Fruit fly (Drosophila melanogaster) whole organism, pupa: ENCODE measurements around the gene DNAlig4.

Experiments
- CG10348 ChIP-seq: fragments of 200-800 bp; sonication (Bioruptor generic); IDR thresholded peaks from 2 replicates; pipeline ENCODE4 v1.3.6; 2022; ENCODE audit warnings: missing biosample characterization, missing genetic modification characterization
- CG12605 ChIP-seq: fragments of 200-800 bp; sonication (Bioruptor generic); IDR thresholded peaks from 2 replicates; pipeline ENCODE4 v1.3.6; 2022; ENCODE audit warnings: missing biosample characterization, missing genetic modification characterization
- CG13204 ChIP-seq: fragments of 200-800 bp; sonication (Bioruptor generic); optimal IDR thresholded peaks from 2 replicates; lab custom pipeline; 2018; ENCODE audit warnings: missing biosample characterization, mild to moderate bottlenecking, missing genetic modification characterization, moderate library complexity
- CG14655 ChIP-seq: fragments of 200-800 bp; sonication (Bioruptor generic); optimal IDR thresholded peaks from 3 replicates; lab custom pipeline; 2017; ENCODE audit warnings: mild to moderate bottlenecking, missing biosample characterization, missing genetic modification reagents, missing genetic modification characterization
- CG15710 ChIP-seq: fragments of 200-800 bp; sonication (Bioruptor generic); optimal IDR thresholded peaks from 2 replicates; lab custom pipeline; 2018; ENCODE audit warnings: missing biosample characterization, mild to moderate bottlenecking, missing genetic modification characterization, moderate library complexity
- CG17806 ChIP-seq: fragments of 200-800 bp; sonication (Bioruptor generic); optimal IDR thresholded peaks from 2 replicates; lab custom pipeline; 2018; ENCODE audit warnings: missing biosample characterization, mild to moderate bottlenecking, missing genetic modification characterization, moderate library complexity
- CG32121 ChIP-seq: fragments of 200-800 bp; sonication (Bioruptor generic); IDR thresholded peaks from 2 replicates; pipeline ENCODE4 v1.3.6; 2022; ENCODE audit warnings: missing biosample characterization, missing genetic modification characterization
- CG34367 ChIP-seq: fragments of 200-800 bp; sonication (Bioruptor generic); optimal IDR thresholded peaks from 2 replicates; lab custom pipeline; 2018; ENCODE audit warnings: missing biosample characterization, mild to moderate bottlenecking, missing genetic modification characterization
- CG4496 ChIP-seq: fragments of 200-800 bp; sonication (Bioruptor generic); IDR thresholded peaks from 3 replicates; pipeline ENCODE4 v1.3.6; 2022; ENCODE audit warnings: missing biosample characterization, missing genetic modification characterization
- CG8159 ChIP-seq: fragments of 200-800 bp; sonication (Bioruptor generic); optimal IDR thresholded peaks from 3 replicates; lab custom pipeline; 2018; ENCODE audit warnings: missing biosample characterization, mild to moderate bottlenecking, missing genetic modification characterization, moderate library complexity
- CG8301 ChIP-seq: fragments of 200-800 bp; sonication (Bioruptor generic); optimal IDR thresholded peaks from 2 replicates; lab custom pipeline; 2018; ENCODE audit warnings: missing biosample characterization, mild to moderate bottlenecking, missing genetic modification characterization
- CG9948 ChIP-seq: fragments of 200-800 bp; sonication (Bioruptor generic); optimal IDR thresholded peaks from 2 replicates; lab custom pipeline; 2018; ENCODE audit warnings: missing biosample characterization, mild to moderate bottlenecking, missing genetic modification characterization, moderate library complexity
- D1 ChIP-seq: fragments of 200-800 bp; sonication (Bioruptor generic); optimal IDR thresholded peaks from 2 replicates; lab custom pipeline; 2018; ENCODE audit warnings: missing biosample characterization, mild to moderate bottlenecking, missing genetic modification characterization, moderate library complexity
- EcR ChIP-seq: fragments of 200-800 bp; sonication (Bioruptor generic); optimal IDR thresholded peaks from 3 replicates; lab custom pipeline; 2019; ENCODE audit warnings: missing biosample characterization, missing genetic modification characterization, mild to moderate bottlenecking, moderate library complexity, missing genetic modification reagents
- Ets98B ChIP-seq: fragments of 200-800 bp; sonication (Bioruptor generic); IDR thresholded peaks from 2 replicates; pipeline ENCODE4 v1.3.6; 2022; ENCODE audit warnings: missing biosample characterization, missing genetic modification characterization
- Pif1A ChIP-seq: fragments of 200-800 bp; sonication (Bioruptor generic); optimal IDR thresholded peaks from 3 replicates; lab custom pipeline; 2016; ENCODE audit warnings: missing biosample characterization, missing genetic modification characterization
- Pif1B ChIP-seq: fragments of 200-800 bp; sonication (Bioruptor generic); optimal IDR thresholded peaks from 3 replicates; lab custom pipeline; 2016; ENCODE audit warnings: missing biosample characterization, missing genetic modification characterization
- Snoo ChIP-seq: fragments of 200-800 bp; sonication (Bioruptor generic); optimal IDR thresholded peaks from 3 replicates; lab custom pipeline; 2017; ENCODE audit warnings: missing biosample characterization, mild to moderate bottlenecking, missing genetic modification characterization, inconsistent platforms
- fd96Ca ChIP-seq: fragments of 200-800 bp; sonication (Bioruptor generic); IDR thresholded peaks from 3 replicates; pipeline ENCODE4 v1.3.6; 2022; ENCODE audit warnings: missing biosample characterization, missing genetic modification characterization
- gl ChIP-seq: fragments of 200-800 bp; sonication (Bioruptor generic); optimal IDR thresholded peaks from 2 replicates; lab custom pipeline; 2018; ENCODE audit warnings: missing biosample characterization, mild to moderate bottlenecking, missing genetic modification characterization
- rn ChIP-seq: fragments of 200-800 bp; sonication (Bioruptor generic); IDR thresholded peaks from 2 replicates; pipeline ENCODE4 v1.3.6; 2022; ENCODE audit warnings: missing biosample characterization, missing genetic modification characterization

DNAlig4 gene

DNA sequence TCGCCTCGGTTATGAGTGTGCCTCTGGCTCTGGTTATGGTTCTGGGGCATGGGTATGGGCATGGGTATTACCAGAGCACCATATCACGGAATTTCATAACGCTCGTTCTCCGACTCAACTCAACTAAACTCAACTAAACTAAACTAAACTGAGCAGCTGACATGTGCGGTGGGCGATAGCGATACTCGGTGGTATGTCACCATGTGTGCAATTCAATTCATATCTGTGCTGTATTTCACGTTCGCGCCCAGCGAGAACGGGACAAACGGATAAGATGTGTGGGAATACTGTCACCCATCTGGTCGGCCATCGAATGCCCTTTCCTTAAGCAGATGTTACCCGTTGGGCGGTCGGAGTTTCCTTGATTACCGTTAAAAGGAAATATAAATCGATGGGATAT, 12.7 kb upstream of the DNAlig4 start, which contains the start of gene CG12177:
CG12177 (minus strand) TSS at position 239 of the 400 bp plus-strand sequence.
- no peak for TF ChIP-seq CG8301 (tag; lab: Kevin White, UChicago)
- no peak for TF ChIP-seq Pif1A (GFP tag; lab: Kevin White, UChicago)
- no peak; the same call in 1 of the 2 replicates for TF ChIP-seq CG12605
- no peak for TF ChIP-seq gl (tag; lab: Kevin White, UChicago)
- no peak for TF ChIP-seq CG32121 (GFP tag; lab: Robert Waterston, UW)
- TF ChIP-seq CG4496 = no peak
- no peak for TF ChIP-seq CG15710 (tag; lab: Kevin White, UChicago)
- TF ChIP-seq EcR (GFP tag; lab: Kevin White, UChicago) = no peak

DNA sequence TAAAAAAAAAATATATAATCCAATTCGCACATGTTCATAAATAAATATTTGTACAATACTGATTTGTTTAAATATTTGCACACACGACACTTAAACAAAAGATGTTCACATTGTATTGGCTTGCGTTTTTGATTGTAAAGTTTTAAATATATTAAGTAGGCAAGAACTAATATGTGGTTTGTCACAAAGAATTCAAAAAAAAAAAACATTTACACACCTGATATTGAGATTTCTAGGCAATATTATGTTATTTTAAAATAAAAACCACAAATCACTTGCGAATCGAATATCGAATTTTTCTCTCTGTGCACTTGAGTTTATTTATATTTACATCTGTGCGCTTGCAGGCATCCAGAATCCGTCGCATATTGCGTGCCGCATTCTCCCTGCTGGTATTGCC, 12.0 kb upstream of the DNAlig4 start:
- TF ChIP-seq rn (no peak), CG4496 (peak; percentile 66), Ets98B (GFP tag; lab: Robert Waterston, UW) (peak; percentile 23; the same call in 1 of the 2 replicates), CG34367 (tag; lab: Kevin White, UChicago) (peak; percentile 45), fd96Ca (GFP tag; lab: Robert Waterston, UW) (no peak), CG10348 (no peak), Snoo (tag; lab: Kevin White, UChicago) (peak; percentile 29), Pif1B (GFP tag; lab: Kevin White, UChicago) (peak; percentile 24), CG13204 (no peak), EcR (GFP tag; lab: Kevin White, UChicago) (no peak), gl (tag; lab: Kevin White, UChicago) (no peak), CG9948 (tag; lab: Kevin White, UChicago) (peak; percentile 60), CG14655 (GFP tag; lab: Kevin White, UChicago) (peak; percentile 47), Pif1A (GFP tag; lab: Kevin White, UChicago) (peak; percentile 37), CG15710 (tag; lab: Kevin White, UChicago) (peak; percentile 61), CG17806 (tag; lab: Kevin White, UChicago) (peak; percentile 67), D1 (tag; lab: Kevin White, UChicago) (peak; percentile 17), CG12605 (0 out of 2 replicates have a peak, but pooled peaks have one; percentile 16), CG8159 (peak; percentile 71), CG32121 (GFP tag; lab: Robert Waterston, UW) (peak; percentile 65), CG8301 (tag; lab: Kevin White, UChicago) (peak; percentile 25)

DNA sequence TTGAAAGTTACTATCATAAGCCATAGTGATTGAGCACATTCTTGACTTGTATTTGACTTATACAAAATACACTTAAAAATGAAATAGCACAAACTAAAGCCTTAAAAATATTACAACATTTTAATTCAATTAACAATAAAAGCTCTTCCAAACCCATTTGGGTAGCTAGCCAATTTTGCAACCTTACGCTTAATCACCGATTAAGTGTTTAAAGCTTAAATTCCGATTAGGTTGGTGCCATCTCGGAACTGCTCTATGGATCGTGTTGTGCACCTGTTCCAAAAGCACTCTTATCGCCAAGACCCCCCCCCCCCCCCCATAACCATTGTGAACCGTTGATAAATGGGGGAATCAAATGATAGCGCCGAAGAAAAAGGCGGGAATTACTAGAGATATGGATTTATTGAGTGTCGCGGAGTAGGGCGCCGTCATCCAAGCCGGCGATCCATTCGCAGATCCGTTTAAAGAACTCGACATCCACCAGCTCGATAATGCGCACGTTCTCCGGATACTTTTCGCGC, 10.4 kb upstream of the DNAlig4 start:
- TF ChIP-seq D1 (tag; lab: Kevin White, UChicago) (no peak), CG8159 (no peak), CG17806 (tag; lab: Kevin White, UChicago) (no peak), CG9948 (tag; lab: Kevin White, UChicago) (no peak), fd96Ca (GFP tag; lab: Robert Waterston, UW) (no peak), CG15710 (tag; lab: Kevin White, UChicago) (no peak), CG10348 (no peak), gl (tag; lab: Kevin White, UChicago) (no peak)

DNA sequence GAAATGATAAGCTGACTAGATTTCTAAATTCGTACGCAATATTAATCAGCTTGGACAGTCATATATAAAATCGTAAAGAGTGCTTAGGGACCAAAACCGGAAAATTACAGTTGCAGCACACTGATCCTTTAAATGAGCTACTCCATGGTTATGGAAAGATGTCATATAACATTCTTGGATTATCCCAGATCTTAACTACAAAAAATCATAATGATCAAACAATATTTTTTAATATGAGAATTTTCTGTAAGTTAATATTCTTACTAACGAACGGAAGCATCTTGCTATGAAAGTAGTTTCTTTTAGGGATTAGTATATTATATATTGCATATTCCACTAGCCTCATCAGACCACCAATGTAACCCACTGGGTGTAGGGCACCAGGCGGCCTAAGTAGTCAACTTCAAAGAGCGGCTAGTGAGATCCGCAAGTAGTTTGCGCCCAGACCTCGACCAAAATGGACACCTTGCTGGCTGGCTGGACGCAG, 8.9 kb upstream of the DNAlig4 start, which contains the start of gene CG11162:
CG11162 (plus strand) TSS at position 437 of the 487 bp plus-strand sequence.
- no peak for TF ChIP-seq CG32121 (GFP tag; lab: Robert Waterston, UW)
- no peak for TF ChIP-seq CG10348
- no peak for TF ChIP-seq CG8159
- no peak for TF ChIP-seq CG17806 (tag; lab: Kevin White, UChicago)
- TF ChIP-seq CG12605 = no peak
- TF ChIP-seq Snoo (tag; lab: Kevin White, UChicago) = no peak
- TF ChIP-seq Pif1B (GFP tag; lab: Kevin White, UChicago) = no peak
- no peak for TF ChIP-seq CG8301 (tag; lab: Kevin White, UChicago)
- no peak for TF ChIP-seq fd96Ca (GFP tag; lab: Robert Waterston, UW)
- no peak for TF ChIP-seq EcR (GFP tag; lab: Kevin White, UChicago)
- no peak for TF ChIP-seq CG34367 (tag; lab: Kevin White, UChicago)
- no peak for TF ChIP-seq Ets98B (GFP tag; lab: Robert Waterston, UW)
- no peak for TF ChIP-seq rn
- no peak for TF ChIP-seq CG13204
- no peak for TF ChIP-seq gl (tag; lab: Kevin White, UChicago)
- TF ChIP-seq Pif1A (GFP tag; lab: Kevin White, UChicago) = no peak
- TF ChIP-seq, all 21 proteins: peak for 0

DNA sequence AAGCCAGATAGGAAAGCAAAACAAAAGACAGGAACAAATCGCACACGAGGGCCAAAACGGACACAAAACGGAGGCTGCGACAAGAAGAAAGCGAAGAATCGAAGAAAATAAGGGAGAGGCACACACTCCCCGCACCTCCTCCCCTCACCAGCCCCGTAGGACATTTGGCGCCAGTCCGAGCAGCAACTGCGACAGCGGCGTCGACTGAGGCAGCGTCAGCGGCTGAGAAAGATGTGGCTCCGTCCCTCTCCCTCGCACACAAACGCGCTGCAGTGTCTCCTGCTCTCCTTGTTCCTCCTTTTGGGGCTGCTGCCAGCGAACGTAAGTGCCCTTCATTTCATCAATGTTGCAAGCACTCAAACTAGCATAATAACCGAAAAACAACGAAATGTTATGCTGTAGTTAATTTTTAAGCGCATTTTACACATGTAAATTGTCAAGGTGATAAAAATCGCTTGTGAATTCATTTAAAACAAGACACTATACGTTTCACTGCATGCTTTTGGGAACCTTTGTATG, 2.8 kb upstream of the DNAlig4 start:
- TF ChIP-seq rn = no peak
- TF ChIP-seq CG4496 = 0 out of 3 replicates have a peak, but pooled peaks have one; percentile 16
- no peak for TF ChIP-seq gl (tag; lab: Kevin White, UChicago)
- TF ChIP-seq Snoo (tag; lab: Kevin White, UChicago) = no peak
- no peak for TF ChIP-seq Ets98B (GFP tag; lab: Robert Waterston, UW)

DNA sequence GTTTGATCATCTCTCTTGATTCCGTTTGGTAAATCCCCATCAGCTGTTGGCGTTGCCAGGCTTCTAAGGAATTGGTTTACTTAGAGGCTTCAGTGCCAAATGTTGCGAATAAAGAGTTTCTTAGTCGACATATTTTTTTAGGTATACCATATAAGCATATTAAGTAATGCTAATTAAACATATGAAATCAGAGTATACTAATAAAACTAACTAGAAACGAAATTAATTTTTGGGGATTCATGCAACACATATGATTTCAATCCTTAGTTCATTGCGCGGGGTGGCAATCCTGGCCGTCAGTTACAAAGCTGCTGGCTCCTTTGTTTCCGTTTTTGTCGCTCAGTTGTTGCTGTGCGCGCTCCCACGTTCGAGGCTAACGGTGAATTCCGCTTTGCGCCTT, 1.8 kb upstream of the DNAlig4 start, which contains the start of gene CG15760:
CG15760 (plus strand) TSS at position 334 of the 400 bp plus-strand sequence.
- no peak for TF ChIP-seq Ets98B (GFP tag; lab: Robert Waterston, UW)
- TF ChIP-seq CG8301 (tag; lab: Kevin White, UChicago) = no peak
- no peak for TF ChIP-seq CG14655 (GFP tag; lab: Kevin White, UChicago)
- TF ChIP-seq CG17806 (tag; lab: Kevin White, UChicago) = no peak
- TF ChIP-seq fd96Ca (GFP tag; lab: Robert Waterston, UW) = no peak
- TF ChIP-seq Pif1B (GFP tag; lab: Kevin White, UChicago) = no peak
